Worm (Caenorhabditis elegans) whole organism, late embryonic: ENCODE data around the gene T26E4.10.

Source experiments
- T23F11.4 ChIP-seq: fragments of 200-800 bp; sonication (Bioruptor generic); optimal IDR thresholded peaks from 2 replicates; lab custom pipeline; 2018; ENCODE audit warnings: mild to moderate bottlenecking, missing genetic modification characterization, missing compliant biosample characterization
- dmd-4 ChIP-seq: sonication (generic microtip); optimal IDR thresholded peaks from 2 replicates; lab custom pipeline; 2016; ENCODE audit warnings: borderline replicate concordance, missing genetic modification characterization, missing compliant biosample characterization
- hlh-15 ChIP-seq: sonication (generic microtip); optimal IDR thresholded peaks from 2 replicates; lab custom pipeline; 2016; ENCODE audit warnings: missing genetic modification characterization, missing compliant biosample characterization
- lin-11 ChIP-seq: fragments of 200-800 bp; sonication (Bioruptor generic); optimal IDR thresholded peaks from 2 replicates; lab custom pipeline; 2018; ENCODE audit warnings: mild to moderate bottlenecking, missing genetic modification characterization, missing compliant biosample characterization
- pax-1 ChIP-seq: fragments of 150-350 bp; optimal IDR thresholded peaks from 2 replicates; lab custom pipeline; 2014; ENCODE audit warnings: missing biosample characterization, missing genetic modification characterization
- pha-4 ChIP-seq: fragments of 150-350 bp; optimal IDR thresholded peaks from 2 replicates; lab custom pipeline; 2018; ENCODE audit warnings: missing biosample characterization, missing genetic modification reagents, missing genetic modification characterization
- pros-1 ChIP-seq: fragments of 150-350 bp; optimal IDR thresholded peaks from 2 replicates; lab custom pipeline; 2014; ENCODE audit warnings: missing biosample characterization, missing genetic modification reagents, missing genetic modification characterization
- unc-42 ChIP-seq: sonication (generic microtip); optimal IDR thresholded peaks from 2 replicates; lab custom pipeline; 2016; ENCODE audit warnings: missing genotype, missing genetic modification characterization, missing compliant biosample characterization
- unc-86 ChIP-seq: sonication (generic microtip); optimal IDR thresholded peaks from 2 replicates; lab custom pipeline; 2016; ENCODE audit warnings: missing genetic modification characterization, missing compliant biosample characterization

DNA sequence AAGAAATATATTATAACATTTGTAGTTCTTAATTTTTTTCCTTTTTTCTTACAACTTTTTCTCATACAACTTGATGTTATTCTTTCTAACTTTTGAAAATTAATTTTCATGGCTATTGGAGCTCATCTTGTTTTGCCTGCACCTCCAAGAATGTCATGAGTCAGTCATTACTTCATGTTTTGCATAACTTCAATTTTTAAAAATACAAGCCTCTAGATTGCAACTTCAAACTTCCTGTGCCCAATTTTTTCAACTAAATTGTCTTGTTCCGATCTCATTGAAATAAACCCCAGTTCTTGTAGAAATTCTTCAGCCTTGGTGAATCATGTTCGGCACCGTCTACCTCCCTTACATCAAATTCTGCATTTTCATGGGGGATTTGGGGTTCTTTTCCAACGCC, 39.6 kb downstream of the T26E4.10 start, which contains the start of gene str-9:
- no peak for TF ChIP-seq T23F11.4 (GFP tag; lab: Kevin White, UChicago)
- TF ChIP-seq lin-11 (tag; lab: Kevin White, UChicago) = no peak
- no peak for TF ChIP-seq hlh-15 (tag; lab: Kevin White, UChicago)
- TF ChIP-seq dmd-4 (tag; lab: Kevin White, UChicago) = no peak
- no peak for TF ChIP-seq pros-1
- no peak for TF ChIP-seq pax-1 (tag; lab: Kevin White, UChicago)
- TF ChIP-seq unc-42 = no peak
- no peak for TF ChIP-seq unc-86 (tag; lab: Kevin White, UChicago)
- TF ChIP-seq pha-4 (tag; lab: Kevin White, UChicago) = no peak
